Worm (Caenorhabditis elegans): ENCODE data around the gene C14A11.2.

The C14A11.2 gene

DNA sequence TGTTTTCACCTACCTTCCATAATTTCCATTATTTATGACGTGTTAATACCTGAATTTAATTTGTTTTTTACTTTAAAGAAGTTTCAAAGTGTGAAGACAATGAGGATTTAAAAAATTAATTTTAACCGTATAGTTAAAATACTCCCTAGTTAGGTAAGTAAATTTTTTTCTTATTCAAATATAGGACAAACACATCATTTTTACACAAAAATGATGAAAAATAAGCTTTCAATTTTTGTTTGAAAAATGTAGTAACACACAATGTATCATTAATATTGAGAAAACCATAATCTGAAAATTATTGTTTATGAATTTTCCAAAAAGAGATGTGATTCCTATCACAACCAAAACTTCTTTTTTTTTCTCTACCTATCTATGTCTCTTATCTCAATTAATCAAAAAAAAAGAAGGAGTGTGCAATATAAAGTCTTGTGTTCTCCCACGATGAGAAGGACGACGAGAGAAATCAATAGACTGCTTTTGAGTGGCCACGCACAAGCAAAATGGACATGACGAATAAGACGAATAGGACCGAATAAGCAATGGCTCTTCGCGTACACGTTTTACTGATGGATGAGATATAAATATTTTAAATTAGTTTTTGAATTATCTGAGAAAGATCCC, 11.3 kb downstream of the C14A11.2 start, which contains the start of gene C14A11.6:
TSS of gene C14A11.6 (minus strand) at position 51 of the 624 bp plus-strand sequence.
- no peak for TF ChIP-seq ceh-62 (tag; optimal IDR thresholded peaks at IDR 0.05)
- peak; percentile 55 for TF ChIP-seq fkh-10 (GFP tag; optimal IDR thresholded peaks at IDR 0.05)
- no peak for TF ChIP-seq snpc-4 (tag; optimal IDR thresholded peaks at IDR 0.05)
- TF ChIP-seq nhr-111 (GFP tag; optimal IDR thresholded peaks at IDR 0.05) = no peak
- TF ChIP-seq mdl-1 (tag; optimal IDR thresholded peaks at IDR 0.05) = peak in 1 of 2 experiments; percentile 19
- TF ChIP-seq daf-16 (GFP tag; optimal IDR thresholded peaks at IDR 0.05) = no peak
- TF ChIP-seq daf-16 (tag; optimal IDR thresholded peaks at IDR 0.05) = peak; percentile 18
- TF ChIP-seq hlh-30 (tag; optimal IDR thresholded peaks at IDR 0.05; ENCODE audit: insufficient read depth) = peak; percentile 63
- TF ChIP-seq dmd-9 (GFP tag; IDR thresholded peaks at IDR 0.05) = no peak
- TF ChIP-seq mep-1 (tag; optimal IDR thresholded peaks at IDR 0.05) = peak; percentile 11
- TF ChIP-seq dve-1 (tag; optimal IDR thresholded peaks at IDR 0.05; ENCODE audit: insufficient read depth) = peak; percentile 51

DNA sequence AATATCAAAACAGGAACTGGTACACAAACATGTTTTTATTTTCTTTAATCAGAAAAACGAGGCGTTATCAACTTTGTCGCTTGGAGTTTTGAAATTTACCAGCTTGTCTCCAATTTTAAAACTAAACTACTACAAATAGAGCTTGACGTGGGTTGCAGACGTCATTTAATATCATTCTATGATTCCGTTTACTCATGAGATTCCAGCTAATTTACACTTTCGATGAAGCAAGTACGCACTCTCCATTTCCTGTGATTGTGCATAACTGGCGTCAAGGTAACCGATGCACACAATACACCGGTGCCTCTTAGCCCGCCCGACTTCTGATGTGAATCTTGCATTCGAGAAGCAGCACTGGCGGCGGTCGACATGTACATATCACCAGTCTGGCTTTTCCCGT, 16.0 kb downstream of the C14A11.2 start:
- TF ChIP-seq F10B5.3 (tag; optimal IDR thresholded peaks at IDR 0.05) = no peak
- no peak for TF ChIP-seq unc-62 (GFP tag; optimal IDR thresholded peaks at IDR 0.05 in 1 of 2)
- TF ChIP-seq unc-62 (tag; optimal IDR thresholded peaks at IDR 0.05) = no peak
- TF ChIP-seq T26A8.4 (GFP tag; IDR thresholded peaks at IDR 0.05) = no peak
- TF ChIP-seq nhr-11 (tag; optimal IDR thresholded peaks at IDR 0.05) = peak; percentile 35
- TF ChIP-seq cey-2 (tag; optimal IDR thresholded peaks at IDR 0.05; ENCODE audit: borderline replicate concordance, insufficient read depth) = no peak

DNA sequence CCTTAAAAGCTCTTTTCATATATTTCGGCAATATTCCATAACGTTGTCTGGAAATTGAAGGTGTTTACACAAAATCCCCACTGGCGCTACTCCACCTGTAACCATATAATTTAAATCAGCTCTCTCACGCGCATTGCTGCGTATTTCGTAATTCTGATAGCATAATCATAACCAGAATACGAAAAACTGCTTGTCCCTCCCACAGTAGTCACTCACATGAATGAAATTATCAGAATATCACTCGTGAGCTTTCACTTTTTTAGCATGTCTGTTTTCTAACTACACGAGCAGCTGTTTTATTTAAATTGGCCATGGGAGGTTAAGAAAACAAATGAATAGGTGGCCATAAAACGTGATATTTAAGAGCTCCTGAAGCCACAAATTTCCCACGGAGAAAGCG, 16.8 kb downstream of the C14A11.2 start:
- TF ChIP-seq mxl-2 (GFP tag; conservative IDR thresholded peaks at IDR 0.05) (no peak), fkh-10 (GFP tag; optimal IDR thresholded peaks at IDR 0.05) (peak; percentile 7), lin-1 (GFP tag; IDR thresholded peaks at IDR 0.05) (no peak), duxl-1 (tag; optimal IDR thresholded peaks at IDR 0.05; ENCODE audit: poor library complexity) (no peak), nhr-237 (tag; optimal IDR thresholded peaks at IDR 0.05) (no peak), rbr-2 (tag; optimal IDR thresholded peaks at IDR 0.05) (no peak), ceh-62 (tag; optimal IDR thresholded peaks at IDR 0.05) (no peak), madf-9 (GFP tag; conservative IDR thresholded peaks at IDR 0.05) (no peak), aha-1 (tag) (peak; percentile 64), nhr-11 (tag; optimal IDR thresholded peaks at IDR 0.05) (peak; percentile 49), nhr-10 (tag; optimal IDR thresholded peaks at IDR 0.05) (no peak)

DNA sequence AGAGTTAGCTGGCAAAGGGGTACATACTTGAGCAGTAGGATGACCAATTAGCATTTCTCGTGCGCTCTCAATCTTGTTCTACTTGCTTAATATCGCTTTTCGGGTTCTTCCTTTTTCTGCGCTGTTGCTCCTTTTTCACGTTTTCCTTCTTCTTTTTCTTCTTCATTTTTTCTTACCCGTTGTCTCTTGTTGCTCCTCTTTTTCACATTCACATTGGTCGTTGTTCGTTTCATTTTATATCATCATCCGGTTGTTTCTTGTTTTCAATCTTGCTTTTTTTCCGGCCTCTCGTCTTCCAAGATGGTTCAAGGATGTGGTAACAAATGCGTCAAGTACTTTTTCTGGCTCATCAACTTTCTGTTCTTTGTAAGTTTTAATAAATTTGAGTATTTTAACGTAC, 17.2 kb downstream of the C14A11.2 start, which contains the start of gene tsp-6:
TSS of gene tsp-6 (plus strand) at position 301 of the 400 bp plus-strand sequence.
- TF ChIP-seq mep-1 (tag; optimal IDR thresholded peaks at IDR 0.05) (no peak), unc-62 (GFP tag; optimal IDR thresholded peaks at IDR 0.05 in 1 of 2) (no peak), unc-62 (tag; optimal IDR thresholded peaks at IDR 0.05) (no peak), nhr-111 (GFP tag; optimal IDR thresholded peaks at IDR 0.05) (no peak), fos-1 (tag; optimal IDR thresholded peaks at IDR 0.05) (no peak), rbr-2 (tag; optimal IDR thresholded peaks at IDR 0.05) (no peak), aly-2 (tag; optimal IDR thresholded peaks at IDR 0.05) (no peak), lin-39 (tag; optimal IDR thresholded peaks at IDR 0.05) (no peak), Y105C5A.15 (GFP tag; IDR thresholded peaks at IDR 0.05) (no peak), F49E8.2 (tag; optimal IDR thresholded peaks at IDR 0.05; ENCODE audit: borderline replicate concordance) (no peak), vab-7 (GFP tag; IDR thresholded peaks at IDR 0.05) (no peak)

DNA sequence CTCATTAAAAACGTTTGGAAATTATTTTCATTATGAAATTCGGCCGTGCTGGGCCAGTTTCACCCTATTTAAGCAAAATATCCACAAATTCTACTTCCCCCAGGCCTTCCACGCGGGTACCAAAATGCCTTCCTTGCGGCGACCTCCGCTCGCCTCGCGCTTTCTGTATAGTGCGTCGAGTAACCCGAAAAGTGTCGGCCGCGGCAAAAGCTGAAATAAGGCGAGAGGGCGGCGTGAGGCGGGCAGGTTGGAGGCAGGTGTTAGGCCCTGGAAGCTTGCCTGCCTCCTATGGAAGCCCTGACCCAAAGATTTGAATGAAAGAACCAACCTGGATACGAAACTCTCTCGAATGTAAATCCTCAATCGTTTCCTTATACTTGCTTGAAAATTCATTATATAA, 23.4 kb downstream of the C14A11.2 start:
- TF ChIP-seq lin-39 (tag; optimal IDR thresholded peaks at IDR 0.05) (no peak), snpc-1.2 (GFP tag; IDR thresholded peaks at IDR 0.05) (0 out of 2 replicates have a peak, but pooled peaks have one; percentile 34), set-16 (GFP tag; IDR thresholded peaks at IDR 0.05) (peak; percentile 85)

Measured in whole organism, L4 larva.